Worm (Caenorhabditis elegans) whole organism, late embryonic: ENCODE results near the gene srx-12.

Experiments
- pqm-1 ChIP-seq: sonication (generic microtip); optimal IDR thresholded peaks from 2 replicates; lab custom pipeline; 2016; ENCODE audit warnings: missing genetic modification characterization, missing compliant biosample characterization
- tbx-2 ChIP-seq: sonication (generic microtip); optimal IDR thresholded peaks from 2 replicates; lab custom pipeline; 2016; ENCODE audit warnings: missing genetic modification characterization, missing compliant biosample characterization
- tbx-7 ChIP-seq: sonication (generic microtip); optimal IDR thresholded peaks from 2 replicates; lab custom pipeline; 2016; ENCODE audit warnings: missing genotype, missing genetic modification characterization, missing compliant biosample characterization

ce11 chrIV:1065569-1065968, 19.8 kb downstream of the srx-12 start:
- TF ChIP-seq tbx-7, result no peak
- TF ChIP-seq tbx-2 (tag; lab: Kevin White, UChicago), result no peak
- TF ChIP-seq pqm-1 (tag; lab: Kevin White, UChicago), result no peak
